Worm (Caenorhabditis elegans): ENCODE results near the gene T13C5.3.

DNA sequence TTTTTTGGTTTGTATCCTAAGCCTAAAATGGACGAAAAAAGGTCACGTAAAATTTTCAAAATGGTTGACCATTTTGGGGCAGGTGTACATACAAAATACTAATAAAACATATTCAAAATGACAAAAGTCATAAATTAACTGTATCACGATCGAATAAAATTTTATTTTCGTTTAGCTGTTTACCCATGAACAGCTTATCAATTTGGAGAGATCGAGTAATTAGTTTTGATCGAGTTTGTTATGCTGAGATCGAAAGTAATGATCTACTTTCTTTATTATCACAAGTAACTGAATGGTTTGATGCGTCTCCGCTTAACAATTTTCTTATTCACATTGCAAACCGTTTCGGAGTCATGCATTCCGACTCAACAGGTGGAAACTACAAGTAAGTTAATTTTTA lies 9.5 kb downstream of the T13C5.3 start, which contains the start of gene T13C5.10:
- TF ChIP-seq elt-3 (tag; optimal IDR thresholded peaks at IDR 0.05) (no peak), snpc-4 (tag; optimal IDR thresholded peaks at IDR 0.05) (no peak), lsy-2 (tag; optimal IDR thresholded peaks at IDR 0.05) (no peak), mls-2 (tag; optimal IDR thresholded peaks at IDR 0.05) (no peak)
